Worm (Caenorhabditis elegans) whole organism, late embryonic: ENCODE data around the gene idpb-5.

Source experiments
- C08G9.2 ChIP-seq: sonication (generic microtip); optimal IDR thresholded peaks from 2 replicates; lab custom pipeline; 2016; ENCODE audit warnings: mild to moderate bottlenecking, missing genetic modification characterization, moderate library complexity, missing compliant biosample characterization
- ceh-18 ChIP-seq: sonication (generic microtip); optimal IDR thresholded peaks from 2 replicates; lab custom pipeline; 2016; ENCODE audit warnings: missing genetic modification characterization, missing compliant biosample characterization
- ceh-31 ChIP-seq: sonication (generic microtip); optimal IDR thresholded peaks from 2 replicates; lab custom pipeline; 2016; ENCODE audit warnings: missing genetic modification characterization, missing compliant biosample characterization
- elt-2 ChIP-seq: sonication (generic microtip); optimal IDR thresholded peaks from 2 replicates; lab custom pipeline; 2016; ENCODE audit warnings: missing genetic modification reagents, missing genetic modification characterization, missing compliant biosample characterization
- lin-11 ChIP-seq: fragments of 200-800 bp; sonication (Bioruptor generic); optimal IDR thresholded peaks from 2 replicates; lab custom pipeline; 2018; ENCODE audit warnings: mild to moderate bottlenecking, missing genetic modification characterization, missing compliant biosample characterization
- nfya-1 ChIP-seq: sonication (generic microtip); optimal IDR thresholded peaks from 2 replicates; lab custom pipeline; 2017; ENCODE audit warnings: missing genetic modification characterization, mild to moderate bottlenecking, missing compliant biosample characterization, antibody characterized with exemption, moderate library complexity
- npax-4 ChIP-seq: sonication (generic microtip); optimal IDR thresholded peaks from 2 replicates; lab custom pipeline; 2016; ENCODE audit warnings: missing genetic modification characterization, missing compliant biosample characterization
- pag-3 ChIP-seq: sonication (generic microtip); optimal IDR thresholded peaks from 2 replicates; lab custom pipeline; 2016; ENCODE audit warnings: missing compliant biosample characterization, missing genetic modification characterization, borderline replicate concordance
- pat-9 ChIP-seq: fragments of 200-800 bp; sonication (Bioruptor generic); optimal IDR thresholded peaks from 2 replicates; lab custom pipeline; 2018; ENCODE audit warnings: mild to moderate bottlenecking, missing genetic modification characterization, moderate library complexity, missing compliant biosample characterization
- sox-4 ChIP-seq: sonication (generic microtip); optimal IDR thresholded peaks from 2 replicates; lab custom pipeline; 2017; ENCODE audit warnings: mild to moderate bottlenecking, missing genetic modification characterization, inconsistent platforms, missing compliant biosample characterization
- tbx-2 ChIP-seq: sonication (generic microtip); optimal IDR thresholded peaks from 2 replicates; lab custom pipeline; 2016; ENCODE audit warnings: missing genetic modification characterization, missing compliant biosample characterization
- unc-86 ChIP-seq: sonication (generic microtip); optimal IDR thresholded peaks from 2 replicates; lab custom pipeline; 2016; ENCODE audit warnings: missing genetic modification characterization, missing compliant biosample characterization

DNA sequence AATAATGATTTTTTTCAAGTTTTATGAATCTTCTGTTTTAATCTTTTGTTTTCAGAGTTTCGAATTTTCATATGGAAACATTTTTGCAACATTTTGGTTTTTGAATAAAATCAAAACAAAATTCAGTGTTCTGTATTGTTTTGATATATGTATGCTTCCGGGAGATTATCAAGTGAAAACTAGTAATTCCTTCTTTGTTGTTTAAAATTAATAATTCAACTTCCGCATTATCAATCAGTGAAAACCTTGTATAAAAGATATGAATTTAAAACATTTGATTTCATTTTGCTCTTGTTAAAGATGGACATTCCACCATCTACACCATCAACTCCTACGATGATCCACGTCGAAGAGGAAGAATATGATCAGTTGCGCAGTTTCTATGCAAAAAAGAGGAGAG is 40.4 kb downstream of the idpb-5 start, which contains the start of gene sulp-5:
- no peak for TF ChIP-seq pag-3 (tag; lab: Kevin White, UChicago)
- TF ChIP-seq tbx-2 (tag; lab: Kevin White, UChicago) = no peak
- no peak for TF ChIP-seq unc-86 (tag; lab: Kevin White, UChicago)
- TF ChIP-seq ceh-18 (tag; lab: Kevin White, UChicago) = no peak
- no peak for TF ChIP-seq lin-11 (tag; lab: Kevin White, UChicago)
- no peak for TF ChIP-seq ceh-31
- no peak for TF ChIP-seq npax-4 (tag; lab: Kevin White, UChicago)
- TF ChIP-seq sox-4 (tag; lab: Kevin White, UChicago) = no peak
- no peak for TF ChIP-seq nfya-1 (tag; lab: Kevin White, UChicago)
- TF ChIP-seq elt-2 (tag; lab: Kevin White, UChicago) = no peak
- TF ChIP-seq pat-9 (tag; lab: Kevin White, UChicago) = no peak
- TF ChIP-seq C08G9.2 = no peak
